Fruit fly (Drosophila melanogaster): ENCODE data around the gene Oga.

The Oga gene

dm6 chr3R:21187394-21188392 is 31.2 kb upstream of the Oga start (continued):
- TF ChIP-seq CG14860 (GFP tag; IDR thresholded peaks at IDR 0.05; ENCODE audit: partially characterized antibody) (no peak), fd64A (GFP tag; optimal IDR thresholded peaks at IDR 0.05) (no peak), sisA (GFP tag; IDR thresholded peaks at IDR 0.05) (peak; percentile 45), ci (GFP tag; IDR thresholded peaks at IDR 0.05) (peak; percentile 38; the same call in 2 of the 3 replicates), CG18619 (GFP tag; optimal IDR thresholded peaks at IDR 0.05) (peak; percentile 62), CG2120 (GFP tag; optimal IDR thresholded peaks at IDR 0.05) (peak; percentile 46), CG42726 (GFP tag; IDR thresholded peaks at IDR 0.05; ENCODE audit: partially characterized antibody) (no peak), CG8944 (GFP tag; optimal IDR thresholded peaks at IDR 0.05) (no peak), CG4282 (GFP tag; optimal IDR thresholded peaks at IDR 0.05) (no peak), inv (GFP tag; IDR thresholded peaks at IDR 0.05; ENCODE audit: partially characterized antibody) (no peak), ara (GFP tag; IDR thresholded peaks at IDR 0.05) (no peak), jing (GFP tag; optimal IDR thresholded peaks at IDR 0.05) (no peak), CG12769 (tag; optimal IDR thresholded peaks at IDR 0.05) (peak; percentile 48), Optix (GFP tag; IDR thresholded peaks at IDR 0.05) (no peak), Side (GFP tag; optimal IDR thresholded peaks at IDR 0.05) (peak; percentile 0), lov (optimal IDR thresholded peaks at IDR 0.05) (no peak), lov (GFP tag; IDR thresholded peaks at IDR 0.05) (no peak), fd96Cb (tag; optimal IDR thresholded peaks at IDR 0.05) (no peak), CG17328 (GFP tag; IDR thresholded peaks at IDR 0.05) (0 out of 2 replicates have a peak, but pooled peaks have one; percentile 29), zen2 (GFP tag; IDR thresholded peaks at IDR 0.05; ENCODE audit: partially characterized antibody) (no peak), CG3726 (GFP tag; IDR thresholded peaks at IDR 0.05) (no peak), ham (GFP tag; IDR thresholded peaks at IDR 0.05) (no peak), gce (GFP tag; IDR thresholded peaks at IDR 0.05) (0 out of 3 replicates have a peak, but pooled peaks have one; percentile 61), ttk (GFP tag; IDR thresholded peaks at IDR 0.05) (0 out of 2 replicates have a peak, but pooled peaks have one; percentile 48), phol (tag; optimal IDR thresholded peaks at IDR 0.05) (peak; percentile 40), Hsf (GFP tag; optimal IDR thresholded peaks at IDR 0.05) (peak; percentile 42), CG12236 (GFP tag; optimal IDR thresholded peaks at IDR 0.05) (no peak), onecut (GFP tag; IDR thresholded peaks at IDR 0.05) (peak; percentile 28; the same call in 1 of the 2 replicates), sens (GFP tag) (peak; percentile 73), fd3F (GFP tag; optimal IDR thresholded peaks at IDR 0.05) (peak; percentile 21), Ets65A (GFP tag) (peak; percentile 57), HLHmδ (GFP tag; optimal IDR thresholded peaks at IDR 0.05) (no peak), eyg (GFP tag; optimal IDR thresholded peaks at IDR 0.05) (no peak), CG17361 (GFP tag; IDR thresholded peaks at IDR 0.05) (peak; percentile 80), CG8359 (GFP tag; optimal IDR thresholded peaks at IDR 0.05; ENCODE audit: borderline replicate concordance) (no peak), CG11085 (GFP tag; IDR thresholded peaks at IDR 0.05) (no peak), eve (GFP tag; optimal IDR thresholded peaks at IDR 0.05) (peak in 1 of 2 experiments; percentile 62), CG8089 (GFP tag; optimal IDR thresholded peaks at IDR 0.05) (no peak), Awh (GFP tag; IDR thresholded peaks at IDR 0.05) (no peak), vfl (GFP tag; optimal IDR thresholded peaks at IDR 0.05) (no peak), odd (GFP tag; optimal IDR thresholded peaks at IDR 0.05) (no peak), CG4360 (GFP tag; IDR thresholded peaks at IDR 0.05) (no peak), Hr3 (GFP tag; optimal IDR thresholded peaks at IDR 0.05) (peak; percentile 5), Ada2b (GFP tag; IDR thresholded peaks at IDR 0.05) (peak; percentile 40; the same call in 1 of the 2 replicates), al (GFP tag; IDR thresholded peaks at IDR 0.05) (peak; percentile 45; the same call in 1 of the 2 replicates), Doc2 (GFP tag; IDR thresholded peaks at IDR 0.05) (no peak), Ets97D (GFP tag; optimal IDR thresholded peaks at IDR 0.05) (no peak), slbo (GFP tag; IDR thresholded peaks at IDR 0.05) (peak; percentile 70), Atf3 (GFP tag; optimal IDR thresholded peaks at IDR 0.05) (peak; percentile 46), stc (GFP tag; IDR thresholded peaks at IDR 0.05) (0 out of 2 replicates have a peak, but pooled peaks have one; percentile 51)
